Fruit fly (Drosophila melanogaster) whole organism, embryonic: ENCODE results near the gene RpL24-like.

Experiments
- Adf1 ChIP-seq: fragments of 200-800 bp; sonication (Bioruptor generic); IDR thresholded peaks from 2 replicates; pipeline ENCODE4 v1.3.6; 2022; ENCODE audit warnings: missing biosample characterization, missing genetic modification characterization
- CG1024 ChIP-seq: fragments of 200-800 bp; sonication (Bioruptor generic); IDR thresholded peaks from 2 replicates; pipeline ENCODE4 v1.3.6; 2022; ENCODE audit warnings: missing biosample characterization, missing genetic modification characterization
- CG10959 ChIP-seq: fragments of 200-800 bp; sonication (Bioruptor generic); IDR thresholded peaks from 2 replicates; pipeline ENCODE4 v1.3.6; 2022; ENCODE audit warnings: missing biosample characterization, missing genetic modification characterization
- CG11504 ChIP-seq: fragments of 200-800 bp; sonication (Bioruptor generic); optimal IDR thresholded peaks from 3 replicates; lab custom pipeline; 2019; ENCODE audit warnings: missing biosample characterization, mild to moderate bottlenecking, missing genetic modification characterization, moderate library complexity
- CG1233 ChIP-seq: fragments of 200-800 bp; sonication (Bioruptor generic); optimal IDR thresholded peaks from 4 replicates; lab custom pipeline; 2018; ENCODE audit warnings: missing biosample characterization, mild to moderate bottlenecking, missing genetic modification characterization
- CG12942 ChIP-seq: fragments of 200-800 bp; sonication (Bioruptor generic); optimal IDR thresholded peaks from 3 replicates; lab custom pipeline; 2016; ENCODE audit warnings: missing biosample characterization, missing genetic modification characterization
- CG15601 ChIP-seq: fragments of 200-800 bp; sonication (Bioruptor generic); optimal IDR thresholded peaks from 3 replicates; lab custom pipeline; 2019; ENCODE audit warnings: missing biosample characterization, mild to moderate bottlenecking, missing genetic modification characterization, moderate library complexity
- CG17359 ChIP-seq: fragments of 200-800 bp; sonication (Bioruptor generic); optimal IDR thresholded peaks from 3 replicates; lab custom pipeline; 2018; ENCODE audit warnings: missing biosample characterization, mild to moderate bottlenecking, missing genetic modification characterization, moderate library complexity
- CG17361 ChIP-seq: fragments of 200-800 bp; sonication (Bioruptor generic); IDR thresholded peaks from 3 replicates; pipeline ENCODE4 v1.3.6; 2022; ENCODE audit warnings: missing biosample characterization, missing genetic modification characterization
- CG31365 ChIP-seq: fragments of 200-800 bp; sonication (Bioruptor generic); optimal IDR thresholded peaks from 2 replicates; lab custom pipeline; 2018; ENCODE audit warnings: missing biosample characterization, mild to moderate bottlenecking, missing genetic modification characterization
- CG3281 ChIP-seq: fragments of 200-800 bp; sonication (Bioruptor generic); optimal IDR thresholded peaks from 3 replicates; lab custom pipeline; 2017; ENCODE audit warnings: missing biosample characterization, mild to moderate bottlenecking, missing genetic modification characterization
- CG3407 ChIP-seq: fragments of 200-800 bp; sonication (Bioruptor generic); optimal IDR thresholded peaks from 2 replicates; lab custom pipeline; 2018; ENCODE audit warnings: missing biosample characterization, mild to moderate bottlenecking, missing genetic modification characterization
- CG6683 ChIP-seq: fragments of 200-800 bp; sonication (Bioruptor generic); optimal IDR thresholded peaks from 2 replicates; lab custom pipeline; 2017; ENCODE audit warnings: missing biosample characterization, mild to moderate bottlenecking, missing genetic modification characterization, missing genetic modification reagents
- D ChIP-seq, 2 experiments: fragments of 200-800 bp in 1 of 2; fragments of >200 bp in 1 of 2; sonication (Bioruptor generic) in 1 of 2; optimal IDR thresholded peaks; 2 replicates in 1 of 2; 3 replicates in 1 of 2; lab custom pipeline; 2017; ENCODE audit warnings: mild to moderate bottlenecking in 1 of 2, missing biosample characterization in 1 of 2, missing genetic modification characterization in 1 of 2, missing genetic modification reagents in 1 of 2
- Hey ChIP-seq: fragments of 200-800 bp; sonication (Bioruptor generic); optimal IDR thresholded peaks from 3 replicates; lab custom pipeline; 2018; ENCODE audit warnings: missing biosample characterization, mild to moderate bottlenecking, missing genetic modification characterization
- Lpt ChIP-seq: fragments of >200 bp; optimal IDR thresholded peaks from 2 replicates; lab custom pipeline; 2018; ENCODE audit warnings: missing biosample characterization, missing genetic modification characterization
- Med ChIP-seq: fragments of 200-800 bp; sonication (Bioruptor generic); peaks from one replicate; lab custom pipeline; 2016; ENCODE audit warnings: missing biosample characterization, missing genetic modification characterization, mild to moderate bottlenecking, inconsistent platforms, moderate library complexity
- Neu2 ChIP-seq: fragments of 200-800 bp; sonication (Bioruptor generic); optimal IDR thresholded peaks from 3 replicates; lab custom pipeline; 2016; ENCODE audit warnings: missing biosample characterization, missing genetic modification characterization, borderline replicate concordance
- Pdp1 ChIP-seq, 2 experiments: fragments of 200-800 bp; sonication (Bioruptor generic); optimal IDR thresholded peaks; 3 replicates each; lab custom pipeline; 2016; ENCODE audit warnings: missing biosample characterization in 2 of 2, missing genetic modification characterization in 2 of 2, mild to moderate bottlenecking in 1 of 2, moderate library complexity in 1 of 2
- Rfx ChIP-seq: fragments of 200-800 bp; sonication (Bioruptor generic); IDR thresholded peaks from 2 replicates; pipeline ENCODE4 v1.3.6; 2022; ENCODE audit warnings: missing biosample characterization, missing genetic modification characterization
- Stat92E ChIP-seq, 3 experiments: fragments of >200 bp in 2 of 3; fragments of 200-800 bp in 1 of 3; sonication (Bioruptor generic) in 1 of 3; optimal IDR thresholded peaks; 2 replicates each; lab custom pipeline; 2017 to 2019; ENCODE audit warnings: missing biosample characterization in 3 of 3, missing genetic modification characterization in 3 of 3, mild to moderate bottlenecking in 1 of 3, moderate library complexity in 1 of 3
- chinmo ChIP-seq: fragments of 200-800 bp; sonication (Bioruptor generic); IDR thresholded peaks from 4 replicates; pipeline ENCODE4 v1.3.6; 2022; ENCODE audit warnings: missing biosample characterization, missing genetic modification characterization; ENCODE audit not compliant: partially characterized antibody
- cwo ChIP-seq: fragments of 200-800 bp; sonication (Bioruptor generic); optimal IDR thresholded peaks from 3 replicates; lab custom pipeline; 2017; ENCODE audit warnings: missing biosample characterization, missing genetic modification characterization, mild to moderate bottlenecking, moderate library complexity, missing genetic modification reagents
- dimm ChIP-seq: fragments of 200-800 bp; sonication (Bioruptor generic); IDR thresholded peaks from 2 replicates; pipeline ENCODE4 v1.3.6; 2022; ENCODE audit warnings: missing biosample characterization, missing genetic modification characterization
- dmrt99B ChIP-seq: fragments of 200-800 bp; sonication (Bioruptor generic); optimal IDR thresholded peaks from 2 replicates; lab custom pipeline; 2018; ENCODE audit warnings: missing biosample characterization, mild to moderate bottlenecking, missing genetic modification characterization, moderate library complexity
- fd64A ChIP-seq: fragments of 200-800 bp; sonication (Bioruptor generic); optimal IDR thresholded peaks from 3 replicates; lab custom pipeline; 2018; ENCODE audit warnings: missing biosample characterization, mild to moderate bottlenecking, missing genetic modification characterization
- fu2 ChIP-seq: fragments of 200-800 bp; sonication (Bioruptor generic); optimal IDR thresholded peaks from 2 replicates; lab custom pipeline; 2016; ENCODE audit warnings: missing biosample characterization, missing genetic modification characterization
- gt ChIP-seq: fragments of 200-800 bp; sonication (Bioruptor generic); IDR thresholded peaks from 2 replicates; pipeline ENCODE4 v1.3.6; 2022; ENCODE audit warnings: missing biosample characterization, missing genetic modification characterization
- hbn ChIP-seq: fragments of 200-800 bp; sonication (Bioruptor generic); IDR thresholded peaks from 2 replicates; pipeline ENCODE4 v1.3.6; 2022; ENCODE audit warnings: missing biosample characterization, missing genetic modification characterization; ENCODE audit not compliant: partially characterized antibody
- hth ChIP-seq: fragments of >200 bp; optimal IDR thresholded peaks from 2 replicates; lab custom pipeline; 2017; ENCODE audit warnings: inconsistent platforms
- inv ChIP-seq: fragments of 200-800 bp; sonication (Bioruptor generic); IDR thresholded peaks from 2 replicates; pipeline ENCODE4 v1.3.6; 2022; ENCODE audit warnings: missing biosample characterization, missing genetic modification characterization; ENCODE audit not compliant: partially characterized antibody
- jumu ChIP-seq: fragments of 200-800 bp; sonication (Bioruptor generic); optimal IDR thresholded peaks from 3 replicates; lab custom pipeline; 2016; ENCODE audit warnings: missing biosample characterization, missing genetic modification characterization
- ken ChIP-seq: fragments of 200-800 bp; sonication (Bioruptor generic); IDR thresholded peaks from 3 replicates; pipeline ENCODE4 v1.3.6; 2022; ENCODE audit warnings: missing biosample characterization, missing genetic modification characterization
- kni ChIP-seq: fragments of 200-800 bp; sonication (Bioruptor generic); optimal IDR thresholded peaks from 3 replicates; lab custom pipeline; 2017; ENCODE audit warnings: mild to moderate bottlenecking, missing biosample characterization, missing genetic modification reagents, missing genetic modification characterization
- lilli ChIP-seq: fragments of 200-800 bp; sonication (Bioruptor generic); optimal IDR thresholded peaks from 3 replicates; lab custom pipeline; 2016; ENCODE audit warnings: missing biosample characterization, missing genetic modification characterization
- lmd ChIP-seq: fragments of 200-800 bp; sonication (Bioruptor generic); IDR thresholded peaks from 2 replicates; pipeline ENCODE4 v1.3.6; 2022; ENCODE audit warnings: missing biosample characterization, missing genetic modification characterization
- mirr ChIP-seq: fragments of 200-800 bp; sonication (Bioruptor generic); optimal IDR thresholded peaks from 3 replicates; lab custom pipeline; 2018; ENCODE audit warnings: missing biosample characterization, mild to moderate bottlenecking, missing genetic modification characterization
- nom ChIP-seq: fragments of 200-800 bp; sonication (Bioruptor generic); optimal IDR thresholded peaks from 2 replicates; lab custom pipeline; 2017; ENCODE audit warnings: missing biosample characterization, missing genetic modification characterization, mild to moderate bottlenecking, moderate library complexity, missing genetic modification reagents
- oc ChIP-seq: fragments of 200-800 bp; sonication (Bioruptor generic); optimal IDR thresholded peaks from 2 replicates; lab custom pipeline; 2018; ENCODE audit warnings: missing biosample characterization, mild to moderate bottlenecking, missing genetic modification characterization, moderate library complexity
- pho ChIP-seq: fragments of 200-800 bp; sonication (Bioruptor generic); optimal IDR thresholded peaks from 2 replicates; lab custom pipeline; 2016; ENCODE audit warnings: missing biosample characterization, missing genetic modification characterization
- pzg ChIP-seq: fragments of 200-800 bp; sonication (Bioruptor generic); optimal IDR thresholded peaks from 3 replicates; lab custom pipeline; 2018; ENCODE audit warnings: missing biosample characterization, mild to moderate bottlenecking, missing genetic modification characterization, moderate library complexity
- sd ChIP-seq: fragments of 200-800 bp; sonication (Bioruptor generic); optimal IDR thresholded peaks from 3 replicates; lab custom pipeline; 2018; ENCODE audit warnings: missing biosample characterization, mild to moderate bottlenecking, missing genetic modification characterization, moderate library complexity
- sens-2 ChIP-seq: fragments of 200-800 bp; sonication (Bioruptor generic); IDR thresholded peaks from 2 replicates; pipeline ENCODE4 v1.3.6; 2022; ENCODE audit warnings: missing biosample characterization, missing genetic modification characterization
- tio ChIP-seq: fragments of 200-800 bp; sonication (Bioruptor generic); optimal IDR thresholded peaks from 2 replicates; lab custom pipeline; 2017; ENCODE audit warnings: missing biosample characterization, missing genetic modification characterization, inconsistent platforms

The RpL24-like gene

DNA sequence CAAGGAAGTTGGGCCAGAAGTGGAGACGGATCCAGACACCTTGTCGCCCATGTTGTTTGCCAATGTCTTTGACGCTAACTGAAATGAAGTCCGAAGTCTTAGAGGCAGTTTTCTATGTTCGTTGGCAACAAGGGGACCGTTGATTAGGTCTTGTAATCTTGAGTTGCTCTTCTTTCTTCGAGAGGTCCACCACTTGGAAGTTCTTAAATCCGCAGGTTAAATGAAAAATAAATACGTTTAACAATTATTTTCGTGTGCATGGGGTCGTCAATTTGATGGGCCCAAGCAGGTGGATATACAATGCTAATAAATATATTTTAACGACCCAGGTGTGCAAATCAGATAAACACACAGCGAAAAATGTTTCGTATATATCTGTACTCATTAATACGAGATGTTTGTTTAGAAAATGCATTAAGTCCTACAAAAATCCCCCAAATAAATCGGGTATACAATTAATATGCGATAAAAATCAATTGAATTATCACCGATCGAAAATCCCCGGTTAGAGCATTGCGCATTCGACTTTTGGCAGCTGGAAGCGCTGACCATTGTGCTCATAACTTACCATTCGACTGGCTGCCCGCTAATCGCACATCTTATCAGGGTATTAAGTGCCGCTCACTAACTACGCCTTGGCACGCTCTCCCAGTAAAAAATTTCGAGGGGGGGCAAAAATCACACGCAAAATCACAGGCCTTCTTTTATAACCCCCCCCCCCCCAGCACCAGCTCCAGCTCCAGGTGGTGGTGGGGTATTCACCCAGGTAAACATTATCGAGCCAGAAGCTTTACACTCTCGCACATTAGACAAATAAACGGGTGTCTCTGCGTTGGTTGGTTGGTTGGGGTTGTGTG lies 29.3 kb upstream of the RpL24-like start, which contains the start of gene PGRP-LB (continued):
- TF ChIP-seq Med (GFP tag; lab: Kevin White, UChicago) (peak; percentile 41), CG3407 (no peak), Hey (tag; lab: Kevin White, UChicago) (peak; percentile 30), CG17359 (tag; lab: Kevin White, UChicago) (no peak), gt (no peak), Rfx (GFP tag; lab: Robert Waterston, UW) (peak; percentile 51; the same call in 1 of the 2 replicates), CG12942 (GFP tag; lab: Kevin White, UChicago) (no peak), ken (0 out of 3 replicates have a peak, but pooled peaks have one; percentile 38), CG1024 (no peak), CG6683 (GFP tag; lab: Kevin White, UChicago) (no peak), lmd (GFP tag; lab: Robert Waterston, UW) (0 out of 2 replicates have a peak, but pooled peaks have one; percentile 8), Lpt (no peak), hth (lab: Kevin White, UChicago) (no peak), dmrt99B (peak; percentile 10), jumu (GFP tag; lab: Kevin White, UChicago) (no peak), Neu2 (no peak), chinmo (0 out of 4 replicates have a peak, but pooled peaks have one; percentile 66), CG1233 (GFP tag; lab: Kevin White, UChicago) (no peak), sd (tag; lab: Kevin White, UChicago) (peak; percentile 54), mirr (GFP tag; lab: Kevin White, UChicago) (peak; percentile 26), cwo (peak; percentile 39), CG10959 (GFP tag; lab: Robert Waterston, UW) (no peak), Stat92E (GFP tag; optimal IDR thresholded peaks at IDR 0.05; lab: Kevin White, UChicago) (peak in 1 of 3 experiments; percentile 47), inv (GFP tag; lab: Robert Waterston, UW) (no peak), hbn (GFP tag; lab: Robert Waterston, UW) (no peak), CG31365 (tag; lab: Kevin White, UChicago) (no peak), kni (GFP tag; lab: Kevin White, UChicago) (no peak), Adf1 (GFP tag; lab: Robert Waterston, UW) (peak; percentile 32; the same call in 1 of the 2 replicates), CG3281 (GFP tag; lab: Kevin White, UChicago) (peak; percentile 22), oc (tag; lab: Kevin White, UChicago) (no peak), CG11504 (peak; percentile 45), pzg (no peak), fu2 (peak; percentile 12), pho (peak; percentile 21), Pdp1 (GFP tag; optimal IDR thresholded peaks at IDR 0.05; lab: Kevin White, UChicago) (peak in 1 of 2 experiments; percentile 49), sens-2 (GFP tag; lab: Robert Waterston, UW) (peak; percentile 84), CG17361 (GFP tag; lab: Robert Waterston, UW) (peak; percentile 36; the same call in 1 of the 3 replicates), dimm (GFP tag; lab: Robert Waterston, UW) (no peak), CG15601 (tag; lab: Kevin White, UChicago) (no peak), D (optimal IDR thresholded peaks at IDR 0.05; lab: Kevin White, UChicago) (no peak), D (GFP tag; optimal IDR thresholded peaks at IDR 0.05; lab: Kevin White, UChicago) (no peak), lilli (GFP tag; lab: Kevin White, UChicago) (peak; percentile 44), fd64A (GFP tag; lab: Kevin White, UChicago) (no peak), tio (GFP tag; lab: Kevin White, UChicago) (peak; percentile 9), nom (GFP tag; lab: Kevin White, UChicago) (no peak)
